Fruit fly (Drosophila melanogaster): ENCODE data around the gene CG13308.

Gene CG13308

DNA sequence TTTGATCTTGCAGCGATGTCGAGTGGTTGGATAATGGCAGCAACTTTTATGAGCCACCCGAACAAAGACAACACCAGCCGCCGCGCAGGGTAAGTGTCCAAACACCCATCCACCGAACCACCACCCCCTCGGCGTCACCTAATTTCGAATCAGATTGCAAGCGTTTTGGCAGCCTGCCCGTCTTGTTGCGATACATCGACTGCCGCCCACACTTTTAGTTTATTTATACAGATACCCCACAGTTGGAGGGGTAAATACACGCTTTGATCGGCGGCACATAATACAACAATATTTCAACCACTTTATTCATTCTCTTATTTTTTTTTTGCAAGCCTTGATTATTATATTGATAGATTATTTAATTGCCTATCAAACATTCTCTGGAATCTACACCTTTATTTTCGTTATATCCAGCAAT, 45.3 kb upstream of the CG13308 start (continued):
- TF ChIP-seq ham (GFP tag; IDR thresholded peaks at IDR 0.05) = no peak
- TF ChIP-seq CG6813 (GFP tag; optimal IDR thresholded peaks at IDR 0.05) = no peak
- no peak for TF ChIP-seq Dek (tag; optimal IDR thresholded peaks at IDR 0.05)
- no peak for TF ChIP-seq CG2199 (GFP tag; IDR thresholded peaks at IDR 0.05)
- TF ChIP-seq al (GFP tag; IDR thresholded peaks at IDR 0.05) = no peak
- TF ChIP-seq stc (GFP tag; IDR thresholded peaks at IDR 0.05) = peak; percentile 67; the same call in 1 of the 2 replicates
- TF ChIP-seq croc (GFP tag; conservative IDR thresholded peaks at IDR 0.05) = no peak
- no peak for TF ChIP-seq Nf-YC (tag; optimal IDR thresholded peaks at IDR 0.05)
- TF ChIP-seq CG10147 (GFP tag; optimal IDR thresholded peaks at IDR 0.05) = no peak
- TF ChIP-seq CG7786 (GFP tag; optimal IDR thresholded peaks at IDR 0.05) = peak; percentile 10
- no peak for TF ChIP-seq CG4854 (GFP tag; optimal IDR thresholded peaks at IDR 0.05)
- TF ChIP-seq CG2129 (GFP tag; IDR thresholded peaks at IDR 0.05; ENCODE audit: partially characterized antibody) = no peak
- no peak for TF ChIP-seq CG3163 (GFP tag; optimal IDR thresholded peaks at IDR 0.05)
- TF ChIP-seq h (optimal IDR thresholded peaks at IDR 0.05) = no peak
- no peak for TF ChIP-seq kni (GFP tag; optimal IDR thresholded peaks at IDR 0.05)
- TF ChIP-seq TFAM (GFP tag; optimal IDR thresholded peaks at IDR 0.05) = no peak
- TF ChIP-seq Chrac-16 (GFP tag; optimal IDR thresholded peaks at IDR 0.05) = peak; percentile 14
- peak; percentile 27 for TF ChIP-seq CG18599 (GFP tag; optimal IDR thresholded peaks at IDR 0.05)
- TF ChIP-seq NK7.1 (GFP tag; optimal IDR thresholded peaks at IDR 0.05) = no peak
- TF ChIP-seq Dp (GFP tag; optimal IDR thresholded peaks at IDR 0.05) = no peak
- TF ChIP-seq sima (GFP tag; optimal IDR thresholded peaks at IDR 0.05) = no peak
- no peak for TF ChIP-seq hkb (optimal IDR thresholded peaks at IDR 0.05)
- TF ChIP-seq hkb (GFP tag; IDR thresholded peaks at IDR 0.05) = 0 out of 2 replicates have a peak, but pooled peaks have one; percentile 28
- TF ChIP-seq Dip2 (GFP tag; IDR thresholded peaks at IDR 0.05) = no peak
- no peak; the same call in 2 of the 3 replicates for TF ChIP-seq knrl (GFP tag; IDR thresholded peaks at IDR 0.05; ENCODE audit: partially characterized antibody)
- no peak for TF ChIP-seq CG2678 (tag; optimal IDR thresholded peaks at IDR 0.05)
- TF ChIP-seq fu2 (GFP tag; optimal IDR thresholded peaks at IDR 0.05) = no peak
- no peak for TF ChIP-seq cad (GFP tag; optimal IDR thresholded peaks at IDR 0.05)
- no peak for TF ChIP-seq Usf (GFP tag; optimal IDR thresholded peaks at IDR 0.05)
- TF ChIP-seq Med (GFP tag) = peak; percentile 54
- TF ChIP-seq CG18011 (GFP tag; optimal IDR thresholded peaks at IDR 0.05) = no peak
- no peak for TF ChIP-seq gcm2 (GFP tag; optimal IDR thresholded peaks at IDR 0.05)
- no peak for TF ChIP-seq CG12299 (tag; optimal IDR thresholded peaks at IDR 0.05)
- TF ChIP-seq lola (GFP tag; optimal IDR thresholded peaks at IDR 0.05) = no peak
- TF ChIP-seq CG7357 (GFP tag; IDR thresholded peaks at IDR 0.05) = no peak
- TF ChIP-seq CG2202 (tag; optimal IDR thresholded peaks at IDR 0.05) = no peak
- no peak for TF ChIP-seq da (GFP tag; optimal IDR thresholded peaks at IDR 0.05)
- no peak for TF ChIP-seq CG15011 (GFP tag; optimal IDR thresholded peaks at IDR 0.05)
- no peak for TF ChIP-seq Elba2 (GFP tag; optimal IDR thresholded peaks at IDR 0.05)
- no peak for TF ChIP-seq btn (GFP tag; optimal IDR thresholded peaks at IDR 0.05)
- TF ChIP-seq lov (optimal IDR thresholded peaks at IDR 0.05) = no peak
- TF ChIP-seq lov (GFP tag; IDR thresholded peaks at IDR 0.05) = 0 out of 3 replicates have a peak, but pooled peaks have one; percentile 66
- TF ChIP-seq ab (GFP tag; optimal IDR thresholded peaks at IDR 0.05) = no peak
- TF ChIP-seq Lhr (GFP tag; optimal IDR thresholded peaks at IDR 0.05) = no peak
- peak; percentile 6 for TF ChIP-seq jumu (GFP tag; optimal IDR thresholded peaks at IDR 0.05)
- peak in 1 of 2 experiments; percentile 53 for TF ChIP-seq dpn (GFP tag; optimal IDR thresholded peaks at IDR 0.05)
- peak; percentile 48 for TF ChIP-seq CG12391 (tag; optimal IDR thresholded peaks at IDR 0.05)
- no peak for TF ChIP-seq luna (GFP tag; optimal IDR thresholded peaks at IDR 0.05)
- no peak for TF ChIP-seq ems (GFP tag; optimal IDR thresholded peaks at IDR 0.05)
- peak; percentile 70 for TF ChIP-seq D19B (GFP tag; optimal IDR thresholded peaks at IDR 0.05)
- TF ChIP-seq bsh (GFP tag; optimal IDR thresholded peaks at IDR 0.05) = peak in 1 of 2 experiments; percentile 46
- no peak for TF ChIP-seq NC2β (GFP tag; optimal IDR thresholded peaks at IDR 0.05)
